Fruit fly (Drosophila melanogaster) whole organism, embryonic: Measurements from ENCODE around the gene CG46042.
A peak's percentile ranks its signal among the peaks of the same experiment; 100 is the strongest.

Experiments
- Awh ChIP-seq: fragments of 200-800 bp; sonication (Bioruptor generic); IDR thresholded peaks from 2 replicates; pipeline ENCODE4, ENCODE4 v1.3.6; 2022; ENCODE audit warnings: missing biosample characterization, missing genetic modification characterization
- Bgb ChIP-seq: fragments of 200-800 bp; sonication (Bioruptor generic); IDR thresholded peaks from 2 replicates; pipeline ENCODE4 v1.3.6; 2022; ENCODE audit warnings: missing biosample characterization, missing genetic modification characterization; ENCODE audit not compliant: partially characterized antibody
- CG10267 ChIP-seq: fragments of 200-800 bp; sonication (Bioruptor generic); optimal IDR thresholded peaks from 2 replicates; lab custom pipeline; 2018; ENCODE audit warnings: missing biosample characterization, mild to moderate bottlenecking, missing genetic modification characterization, moderate library complexity
- CG10543 ChIP-seq: fragments of 200-800 bp; sonication (Bioruptor generic); optimal IDR thresholded peaks from 3 replicates; lab custom pipeline; 2017; ENCODE audit warnings: missing biosample characterization, mild to moderate bottlenecking, missing genetic modification characterization, moderate library complexity
- CG12071 ChIP-seq: fragments of 200-800 bp; sonication (Bioruptor generic); optimal IDR thresholded peaks from 3 replicates; lab custom pipeline; 2018; ENCODE audit warnings: missing biosample characterization, mild to moderate bottlenecking, missing genetic modification characterization
- CG14050 ChIP-seq: fragments of 200-800 bp; sonication (Bioruptor generic); IDR thresholded peaks from 3 replicates; pipeline ENCODE4 v1.3.6; 2022; ENCODE audit warnings: missing biosample characterization, missing genetic modification characterization
- CG15514 ChIP-seq: fragments of 200-800 bp; sonication (Bioruptor generic); optimal IDR thresholded peaks from 3 replicates; lab custom pipeline; 2017; ENCODE audit warnings: missing biosample characterization, missing genetic modification characterization, mild to moderate bottlenecking, moderate library complexity, missing genetic modification reagents
- CG16779 ChIP-seq: fragments of 200-800 bp; sonication (Bioruptor generic); IDR thresholded peaks from 2 replicates; pipeline ENCODE4 v1.3.6; 2022; ENCODE audit warnings: missing biosample characterization, missing genetic modification characterization
- CG2120 ChIP-seq: fragments of 200-800 bp; sonication (Bioruptor generic); optimal IDR thresholded peaks from 3 replicates; lab custom pipeline; 2016; ENCODE audit warnings: missing biosample characterization, missing genetic modification characterization
- CG31365 ChIP-seq: fragments of 200-800 bp; sonication (Bioruptor generic); optimal IDR thresholded peaks from 2 replicates; lab custom pipeline; 2018; ENCODE audit warnings: missing biosample characterization, mild to moderate bottlenecking, missing genetic modification characterization
- CG32532 ChIP-seq: fragments of 200-800 bp; sonication (Bioruptor generic); IDR thresholded peaks from 2 replicates; pipeline ENCODE4 v1.3.6; 2022; ENCODE audit warnings: missing biosample characterization, missing genetic modification characterization
- CG3281 ChIP-seq: fragments of 200-800 bp; sonication (Bioruptor generic); optimal IDR thresholded peaks from 3 replicates; lab custom pipeline; 2017; ENCODE audit warnings: missing biosample characterization, mild to moderate bottlenecking, missing genetic modification characterization
- CG4404 ChIP-seq: fragments of 200-800 bp; sonication (Bioruptor generic); IDR thresholded peaks from 2 replicates; pipeline ENCODE4 v1.3.6; 2022; ENCODE audit warnings: missing biosample characterization, missing genetic modification characterization
- CG6791 ChIP-seq: fragments of 200-800 bp; sonication (Bioruptor generic); IDR thresholded peaks from 3 replicates; pipeline ENCODE4 v1.3.6; 2022; ENCODE audit warnings: missing biosample characterization, missing genetic modification characterization; ENCODE audit not compliant: partially characterized antibody
- CG7786 ChIP-seq: fragments of 200-800 bp; sonication (Bioruptor generic); optimal IDR thresholded peaks from 2 replicates; lab custom pipeline; 2016; ENCODE audit warnings: missing biosample characterization, missing genetic modification characterization
- CG7963 ChIP-seq: fragments of 200-800 bp; sonication (Bioruptor generic); IDR thresholded peaks from 3 replicates; pipeline ENCODE4 v1.3.6; 2022; ENCODE audit warnings: missing biosample characterization, missing genetic modification characterization; ENCODE audit not compliant: partially characterized antibody
- CG8388 ChIP-seq: fragments of 200-800 bp; sonication (Bioruptor generic); optimal IDR thresholded peaks from 2 replicates; lab custom pipeline; 2019; ENCODE audit warnings: missing biosample characterization, mild to moderate bottlenecking, missing genetic modification characterization, moderate library complexity
- CG9215 ChIP-seq: fragments of 200-800 bp; sonication (Bioruptor generic); IDR thresholded peaks from 2 replicates; pipeline ENCODE4 v1.3.6; 2022; ENCODE audit warnings: missing biosample characterization, missing genetic modification characterization
- CG9817 ChIP-seq: fragments of 200-800 bp; sonication (Bioruptor generic); optimal IDR thresholded peaks from 2 replicates; lab custom pipeline; 2018; ENCODE audit warnings: missing biosample characterization, mild to moderate bottlenecking, missing genetic modification characterization, moderate library complexity
- Chrac-16 ChIP-seq: fragments of 200-800 bp; sonication (Bioruptor generic); optimal IDR thresholded peaks from 3 replicates; lab custom pipeline; 2016; ENCODE audit warnings: missing biosample characterization, missing genetic modification characterization
- Dbx ChIP-seq: fragments of 200-800 bp; sonication (Bioruptor generic); IDR thresholded peaks from 3 replicates; pipeline ENCODE4 v1.3.6; 2022; ENCODE audit warnings: missing biosample characterization, missing genetic modification characterization
- E2f2 ChIP-seq: fragments of 200-800 bp; sonication (Bioruptor generic); IDR thresholded peaks from 2 replicates; pipeline ENCODE4 v1.3.6; 2022; ENCODE audit warnings: missing biosample characterization, missing genetic modification characterization
- Ets97D ChIP-seq: fragments of 200-800 bp; sonication (Bioruptor generic); optimal IDR thresholded peaks from 3 replicates; lab custom pipeline; 2016; ENCODE audit warnings: missing biosample characterization, missing genetic modification characterization
- H2.0 ChIP-seq: fragments of 200-800 bp; sonication (Bioruptor generic); IDR thresholded peaks from 2 replicates; pipeline ENCODE4 v1.3.6; 2022; ENCODE audit warnings: missing biosample characterization, missing genetic modification characterization
- HmgD ChIP-seq: fragments of 200-800 bp; sonication (Bioruptor generic); optimal IDR thresholded peaks from 3 replicates; lab custom pipeline; 2016; ENCODE audit warnings: missing biosample characterization, missing genetic modification characterization
- Hmx ChIP-seq: fragments of 200-800 bp; sonication (Bioruptor generic); optimal IDR thresholded peaks from 2 replicates; lab custom pipeline; 2016; ENCODE audit warnings: missing biosample characterization, missing genetic modification characterization
- Nf-YB ChIP-seq: fragments of 200-800 bp; sonication (Bioruptor generic); optimal IDR thresholded peaks from 3 replicates; lab custom pipeline; 2019; ENCODE audit warnings: missing biosample characterization, mild to moderate bottlenecking, missing genetic modification characterization, moderate library complexity
- Opbp ChIP-seq: fragments of 200-800 bp; sonication (Bioruptor generic); IDR thresholded peaks from 3 replicates; pipeline ENCODE4 v1.3.6; 2022; ENCODE audit warnings: missing biosample characterization, missing genetic modification characterization; ENCODE audit not compliant: partially characterized antibody
- Optix ChIP-seq: fragments of 200-800 bp; sonication (Bioruptor generic); IDR thresholded peaks from 3 replicates; pipeline ENCODE4 v1.3.6; 2022; ENCODE audit warnings: missing biosample characterization, missing genetic modification characterization
- Rx ChIP-seq: fragments of 200-800 bp; sonication (Bioruptor generic); IDR thresholded peaks from 2 replicates; pipeline ENCODE4 v1.3.6; 2022; ENCODE audit warnings: missing biosample characterization, missing genetic modification characterization
- Xrp1 ChIP-seq: fragments of 200-800 bp; sonication (Bioruptor generic); IDR thresholded peaks from 2 replicates; pipeline ENCODE4 v1.3.6; 2022; ENCODE audit warnings: missing biosample characterization, missing genetic modification characterization
- ac ChIP-seq: fragments of 200-800 bp; sonication (Bioruptor generic); optimal IDR thresholded peaks from 3 replicates; lab custom pipeline; 2017; ENCODE audit warnings: missing biosample characterization, mild to moderate bottlenecking, missing genetic modification characterization
- bcd ChIP-seq: fragments of 200-800 bp; sonication (Bioruptor generic); optimal IDR thresholded peaks from 2 replicates; lab custom pipeline; 2017; ENCODE audit warnings: missing biosample characterization, mild to moderate bottlenecking, missing genetic modification characterization
- dmrt11E ChIP-seq: fragments of 200-800 bp; sonication (Bioruptor generic); optimal IDR thresholded peaks from 3 replicates; lab custom pipeline; 2018; ENCODE audit warnings: missing biosample characterization, mild to moderate bottlenecking, missing genetic modification characterization, moderate library complexity
- ewg ChIP-seq: fragments of 200-800 bp; sonication (Bioruptor generic); optimal IDR thresholded peaks from 3 replicates; lab custom pipeline; 2017; ENCODE audit warnings: mild to moderate bottlenecking, missing biosample characterization, missing genetic modification reagents, missing genetic modification characterization
- grau ChIP-seq: fragments of 200-800 bp; optimal IDR thresholded peaks from 3 replicates; lab custom pipeline; 2019; ENCODE audit warnings: missing biosample characterization, mild to moderate bottlenecking, missing genetic modification characterization, moderate library complexity
- ken ChIP-seq: fragments of 200-800 bp; sonication (Bioruptor generic); IDR thresholded peaks from 3 replicates; pipeline ENCODE4 v1.3.6; 2022; ENCODE audit warnings: missing biosample characterization, missing genetic modification characterization
- lov ChIP-seq, 2 experiments: fragments of 200-800 bp in 1 of 2; fragments of >200 bp in 1 of 2; sonication (Bioruptor generic) in 1 of 2; IDR thresholded peaks in 1 of 2; optimal IDR thresholded peaks in 1 of 2; 2 replicates in 1 of 2; 3 replicates in 1 of 2; pipeline versions ENCODE4 v1.3.6 to Lab custom; 2017 to 2022; ENCODE audit warnings: missing biosample characterization in 1 of 2, missing genetic modification characterization in 1 of 2
- pfk ChIP-seq: fragments of 200-800 bp; sonication (Bioruptor generic); optimal IDR thresholded peaks from 2 replicates; lab custom pipeline; 2018; ENCODE audit warnings: missing biosample characterization, mild to moderate bottlenecking, missing genetic modification characterization, moderate library complexity
- phol ChIP-seq: fragments of 200-800 bp; sonication (Bioruptor generic); optimal IDR thresholded peaks from 3 replicates; lab custom pipeline; 2018; ENCODE audit warnings: missing biosample characterization, mild to moderate bottlenecking, missing genetic modification characterization, moderate library complexity
- psq ChIP-seq: fragments of 200-800 bp; sonication (Bioruptor generic); optimal IDR thresholded peaks from 2 replicates; lab custom pipeline; 2017; ENCODE audit warnings: missing biosample characterization, missing genetic modification characterization
- rib ChIP-seq: fragments of 200-800 bp; sonication (Bioruptor generic); IDR thresholded peaks from 2 replicates; pipeline ENCODE4 v1.3.6; 2022; ENCODE audit warnings: missing biosample characterization, missing genetic modification characterization
- slou ChIP-seq: fragments of 200-800 bp; sonication (Bioruptor generic); optimal IDR thresholded peaks from 3 replicates; lab custom pipeline; 2016; ENCODE audit warnings: missing biosample characterization, missing genetic modification characterization
- sna ChIP-seq: fragments of 200-800 bp; sonication (Bioruptor generic); IDR thresholded peaks from 2 replicates; pipeline ENCODE4 v1.3.6; 2022; ENCODE audit warnings: missing biosample characterization, missing genetic modification characterization; ENCODE audit not compliant: partially characterized antibody
- tx ChIP-seq: fragments of 200-800 bp; sonication (Bioruptor generic); optimal IDR thresholded peaks from 2 replicates; lab custom pipeline; 2016; ENCODE audit warnings: missing biosample characterization, missing genetic modification characterization
- vfl ChIP-seq: fragments of 200-800 bp; sonication (Bioruptor generic); optimal IDR thresholded peaks from 2 replicates; lab custom pipeline; 2016; ENCODE audit warnings: missing biosample characterization, missing genetic modification characterization
- wek ChIP-seq: fragments of 200-800 bp; sonication (Bioruptor generic); optimal IDR thresholded peaks from 3 replicates; lab custom pipeline; 2018; ENCODE audit warnings: missing biosample characterization, mild to moderate bottlenecking, missing genetic modification characterization, moderate library complexity
- wor ChIP-seq: fragments of 200-800 bp; sonication (Bioruptor generic); IDR thresholded peaks from 2 replicates; pipeline ENCODE4 v1.3.6; 2022; ENCODE audit warnings: missing biosample characterization, missing genetic modification characterization
- zen ChIP-seq: fragments of 200-800 bp; sonication (Bioruptor generic); optimal IDR thresholded peaks from 3 replicates; lab custom pipeline; 2018; ENCODE audit warnings: missing biosample characterization, mild to moderate bottlenecking, missing genetic modification characterization, moderate library complexity

CG46042 gene

DNA sequence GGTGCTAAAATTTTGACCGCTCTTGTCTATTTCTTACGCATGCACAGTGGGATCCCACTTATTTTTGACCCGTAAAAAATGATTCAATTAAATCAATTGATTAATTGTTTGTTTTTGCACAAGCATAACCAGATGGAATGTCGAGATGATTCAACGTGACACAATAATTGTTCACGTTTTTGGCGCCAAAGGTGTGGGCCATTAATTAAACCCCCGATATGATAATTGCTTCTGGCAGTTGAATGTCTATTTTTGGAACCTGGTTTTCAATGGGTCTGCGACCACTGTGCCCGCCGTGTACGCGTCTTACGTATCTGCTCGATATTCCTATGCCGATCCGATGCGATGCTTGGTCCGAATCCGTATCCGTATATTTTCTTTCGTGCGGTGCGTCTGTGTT lies 50.2 kb downstream of the CG46042 start (continued):
- TF ChIP-seq CG15514 (GFP tag; lab: Kevin White, UChicago) (no peak), CG10543 (peak; percentile 77), grau (tag; lab: Kevin White, UChicago) (peak; percentile 70), lov (optimal IDR thresholded peaks at IDR 0.05; lab: Kevin White, UChicago) (no peak), lov (GFP tag; IDR thresholded peaks at IDR 0.05; lab: Robert Waterston, UW) (0 out of 3 replicates have a peak, but pooled peaks have one; percentile 47), bcd (peak; percentile 68), Opbp (GFP tag; lab: Robert Waterston, UW) (no peak), pfk (GFP tag; lab: Kevin White, UChicago) (no peak), CG7786 (GFP tag; lab: Kevin White, UChicago) (peak; percentile 68), E2f2 (peak; percentile 43; the same call in 1 of the 2 replicates), CG16779 (GFP tag; lab: Robert Waterston, UW) (no peak), Bgb (GFP tag; lab: Robert Waterston, UW) (peak; percentile 41), phol (tag; lab: Kevin White, UChicago) (peak; percentile 76), Ets97D (GFP tag; lab: Kevin White, UChicago) (peak; percentile 16), dmrt11E (tag; lab: Kevin White, UChicago) (peak; percentile 60), Hmx (GFP tag; lab: Kevin White, UChicago) (no peak), CG7963 (GFP tag; lab: Robert Waterston, UW) (peak; percentile 34; the same call in 1 of the 3 replicates), psq (no peak), slou (peak; percentile 24), CG31365 (peak; percentile 37), HmgD (GFP tag; lab: Kevin White, UChicago) (peak; percentile 31), Rx (peak; percentile 53), H2.0 (peak; percentile 63; the same call in 1 of the 2 replicates), Optix (GFP tag; lab: Robert Waterston, UW) (peak; percentile 71), CG4404 (GFP tag; lab: Robert Waterston, UW) (peak; percentile 64), CG12071 (GFP tag; lab: Kevin White, UChicago) (peak; percentile 78), vfl (peak; percentile 29), CG10267 (peak; percentile 56), wor (0 out of 2 replicates have a peak, but pooled peaks have one; percentile 20), CG9817 (tag; lab: Kevin White, UChicago) (peak; percentile 72), Nf-YB (no peak), CG8388 (GFP tag; lab: Kevin White, UChicago) (peak; percentile 61), ac (peak; percentile 7), CG14050 (GFP tag; lab: Robert Waterston, UW) (peak; percentile 38; the same call in 1 of the 3 replicates), ken (peak; percentile 71; the same call in 1 of the 3 replicates), Awh (GFP tag; lab: Robert Waterston, UW) (0 out of 2 replicates have a peak, but pooled peaks have one; percentile 30), CG32532 (GFP tag; lab: Robert Waterston, UW) (peak; percentile 76), Xrp1 (GFP tag; lab: Robert Waterston, UW) (peak; percentile 80; the same call in 1 of the 2 replicates), CG6791 (GFP tag; lab: Robert Waterston, UW) (no peak), CG9215 (GFP tag; lab: Robert Waterston, UW) (peak; percentile 69), Chrac-16 (GFP tag; lab: Kevin White, UChicago) (peak; percentile 42), zen (tag; lab: Kevin White, UChicago) (no peak), Dbx (GFP tag; lab: Robert Waterston, UW) (peak; percentile 66; the same call in 1 of the 3 replicates), rib (GFP tag; lab: Robert Waterston, UW) (0 out of 2 replicates have a peak, but pooled peaks have one; percentile 47), wek (GFP tag; lab: Kevin White, UChicago) (peak; percentile 66), sna (GFP tag; lab: Robert Waterston, UW) (no peak), CG2120 (GFP tag; lab: Kevin White, UChicago) (peak; percentile 55), ewg (GFP tag; lab: Kevin White, UChicago) (no peak), CG3281 (peak; percentile 72), tx (GFP tag; lab: Kevin White, UChicago) (peak; percentile 42)
